Fruit fly (Drosophila melanogaster) whole organism, embryonic: Measurements from ENCODE around the gene GNBP3.
A peak's percentile ranks its signal among the peaks of the same experiment; 100 is the strongest.

Experiments
- B-H2 ChIP-seq: fragments of 200-800 bp; sonication (Bioruptor generic); optimal IDR thresholded peaks from 2 replicates; lab custom pipeline; 2018; ENCODE audit warnings: missing biosample characterization, mild to moderate bottlenecking, missing genetic modification characterization
- CG11398 ChIP-seq: fragments of 200-800 bp; sonication (Bioruptor generic); optimal IDR thresholded peaks from 2 replicates; lab custom pipeline; 2016; ENCODE audit warnings: missing biosample characterization, missing genetic modification characterization
- CG12744 ChIP-seq: fragments of 200-800 bp; sonication (Bioruptor generic); optimal IDR thresholded peaks from 2 replicates; lab custom pipeline; 2016; ENCODE audit warnings: missing biosample characterization, missing genetic modification characterization
- CG13287 ChIP-seq: fragments of 200-800 bp; sonication (Bioruptor generic); IDR thresholded peaks from 2 replicates; pipeline ENCODE4 v1.3.6; 2022; ENCODE audit warnings: missing biosample characterization, missing genetic modification characterization; ENCODE audit not compliant: partially characterized antibody
- CG1529 ChIP-seq: fragments of 200-800 bp; sonication (Bioruptor generic); optimal IDR thresholded peaks from 3 replicates; lab custom pipeline; 2018; ENCODE audit warnings: missing biosample characterization, missing genetic modification characterization
- CG32532 ChIP-seq: fragments of 200-800 bp; sonication (Bioruptor generic); IDR thresholded peaks from 2 replicates; pipeline ENCODE4 v1.3.6; 2022; ENCODE audit warnings: missing biosample characterization, missing genetic modification characterization
- CG34224 ChIP-seq: fragments of 200-800 bp; sonication (Bioruptor generic); IDR thresholded peaks from 3 replicates; pipeline ENCODE4 v1.3.6; 2022; ENCODE audit warnings: missing biosample characterization, missing genetic modification characterization; ENCODE audit not compliant: partially characterized antibody
- CG34422 ChIP-seq: fragments of 200-800 bp; sonication (Bioruptor generic); IDR thresholded peaks from 3 replicates; pipeline ENCODE4 v1.3.6; 2022; ENCODE audit warnings: missing biosample characterization, missing genetic modification characterization
- CG4617 ChIP-seq: fragments of 200-800 bp; sonication (Bioruptor generic); optimal IDR thresholded peaks from 3 replicates; lab custom pipeline; 2016; ENCODE audit warnings: missing biosample characterization, missing genetic modification characterization, borderline replicate concordance
- CG6791 ChIP-seq: fragments of 200-800 bp; sonication (Bioruptor generic); IDR thresholded peaks from 3 replicates; pipeline ENCODE4 v1.3.6; 2022; ENCODE audit warnings: missing biosample characterization, missing genetic modification characterization; ENCODE audit not compliant: partially characterized antibody
- CG7987 ChIP-seq: fragments of 200-800 bp; sonication (Bioruptor generic); optimal IDR thresholded peaks from 2 replicates; lab custom pipeline; 2018; ENCODE audit warnings: missing biosample characterization, mild to moderate bottlenecking, missing genetic modification characterization, moderate library complexity
- CG9797 ChIP-seq: fragments of 200-800 bp; sonication (Bioruptor generic); optimal IDR thresholded peaks from 3 replicates; lab custom pipeline; 2018; ENCODE audit warnings: missing biosample characterization, mild to moderate bottlenecking, missing genetic modification characterization
- CTCF ChIP-seq: fragments of 200-800 bp; sonication (Bioruptor generic); optimal IDR thresholded peaks from 2 replicates; lab custom pipeline; 2017; ENCODE audit warnings: missing biosample characterization, mild to moderate bottlenecking, missing genetic modification characterization, moderate library complexity
- CoRest ChIP-seq: fragments of 200-800 bp; sonication (Bioruptor generic); optimal IDR thresholded peaks from 3 replicates; lab custom pipeline; 2018; ENCODE audit warnings: missing biosample characterization, mild to moderate bottlenecking, missing genetic modification characterization, moderate library complexity
- Dll ChIP-seq: fragments of 200-800 bp; sonication (Bioruptor generic); IDR thresholded peaks from 4 replicates; pipeline ENCODE4 v1.3.6; 2022; ENCODE audit warnings: missing biosample characterization, missing genetic modification characterization; ENCODE audit not compliant: partially characterized antibody
- Dp ChIP-seq: fragments of 200-800 bp; sonication (Bioruptor generic); optimal IDR thresholded peaks from 2 replicates; lab custom pipeline; 2018; ENCODE audit warnings: missing biosample characterization, mild to moderate bottlenecking, missing genetic modification characterization, moderate library complexity
- Dref ChIP-seq: fragments of 200-800 bp; sonication (Bioruptor generic); IDR thresholded peaks from 2 replicates; pipeline ENCODE4 v1.3.6; 2022; ENCODE audit warnings: missing biosample characterization, missing genetic modification characterization
- E2f2 ChIP-seq: fragments of 200-800 bp; sonication (Bioruptor generic); IDR thresholded peaks from 2 replicates; pipeline ENCODE4 v1.3.6; 2022; ENCODE audit warnings: missing biosample characterization, missing genetic modification characterization
- Ets65A ChIP-seq: fragments of 200-800 bp; sonication (Bioruptor generic); peaks from one replicate; lab custom pipeline; 2016; ENCODE audit warnings: missing biosample characterization, missing genetic modification characterization
- HmgZ ChIP-seq: fragments of 200-800 bp; sonication (Bioruptor generic); optimal IDR thresholded peaks from 2 replicates; lab custom pipeline; 2018; ENCODE audit warnings: missing biosample characterization, mild to moderate bottlenecking, missing genetic modification characterization
- MESR4 ChIP-seq: fragments of 200-800 bp; sonication (Bioruptor generic); optimal IDR thresholded peaks from 2 replicates; lab custom pipeline; 2018; ENCODE audit warnings: missing biosample characterization, mild to moderate bottlenecking, missing genetic modification characterization, moderate library complexity
- Med ChIP-seq: fragments of 200-800 bp; sonication (Bioruptor generic); peaks from one replicate; lab custom pipeline; 2016; ENCODE audit warnings: missing biosample characterization, missing genetic modification characterization, mild to moderate bottlenecking, inconsistent platforms, moderate library complexity
- NC2β ChIP-seq: fragments of 200-800 bp; sonication (Bioruptor generic); optimal IDR thresholded peaks from 2 replicates; lab custom pipeline; 2016; ENCODE audit warnings: missing biosample characterization, missing genetic modification characterization
- Opbp ChIP-seq: fragments of 200-800 bp; sonication (Bioruptor generic); IDR thresholded peaks from 3 replicates; pipeline ENCODE4 v1.3.6; 2022; ENCODE audit warnings: missing biosample characterization, missing genetic modification characterization; ENCODE audit not compliant: partially characterized antibody
- Pdp1 ChIP-seq, 2 experiments: fragments of 200-800 bp; sonication (Bioruptor generic); optimal IDR thresholded peaks; 3 replicates each; lab custom pipeline; 2016; ENCODE audit warnings: missing biosample characterization in 2 of 2, missing genetic modification characterization in 2 of 2, mild to moderate bottlenecking in 1 of 2, moderate library complexity in 1 of 2
- Sox102F ChIP-seq: fragments of 200-800 bp; sonication (Bioruptor generic); optimal IDR thresholded peaks from 2 replicates; lab custom pipeline; 2018; ENCODE audit warnings: missing biosample characterization, mild to moderate bottlenecking, missing genetic modification characterization, moderate library complexity
- amos ChIP-seq: fragments of 200-800 bp; sonication (Bioruptor generic); IDR thresholded peaks from 2 replicates; pipeline ENCODE4 v1.3.6; 2022; ENCODE audit warnings: missing biosample characterization, missing genetic modification characterization; ENCODE audit not compliant: partially characterized antibody
- ato ChIP-seq: fragments of 200-800 bp; sonication (Bioruptor generic); IDR thresholded peaks from 2 replicates; pipeline ENCODE4 v1.3.6; 2022; ENCODE audit warnings: missing biosample characterization, missing genetic modification characterization; ENCODE audit not compliant: partially characterized antibody
- cad ChIP-seq: fragments of >200 bp; optimal IDR thresholded peaks from 2 replicates; lab custom pipeline; 2017; ENCODE audit warnings: missing biosample characterization, missing genetic modification characterization
- chn ChIP-seq: fragments of 200-800 bp; sonication (Bioruptor generic); optimal IDR thresholded peaks from 2 replicates; lab custom pipeline; 2016; ENCODE audit warnings: missing biosample characterization, missing genetic modification characterization
- ci ChIP-seq: fragments of 200-800 bp; sonication (Bioruptor generic); IDR thresholded peaks from 3 replicates; pipeline ENCODE4 v1.3.6; 2022; ENCODE audit warnings: missing biosample characterization, missing genetic modification characterization
- crol ChIP-seq: fragments of 200-800 bp; sonication (Bioruptor generic); IDR thresholded peaks from 2 replicates; pipeline ENCODE4 v1.3.6; 2022; ENCODE audit warnings: missing biosample characterization, missing genetic modification characterization
- crp ChIP-seq, 2 experiments: fragments of 200-800 bp; sonication (Bioruptor generic); optimal IDR thresholded peaks; 2 replicates in 1 of 2; 3 replicates in 1 of 2; lab custom pipeline; 2017; ENCODE audit warnings: missing biosample characterization in 2 of 2, missing genetic modification characterization in 2 of 2, mild to moderate bottlenecking in 1 of 2, moderate library complexity in 1 of 2
- ftz-f1 ChIP-seq: fragments of 200-800 bp; sonication (Bioruptor generic); optimal IDR thresholded peaks from 2 replicates; lab custom pipeline; 2016; ENCODE audit warnings: missing biosample characterization, missing genetic modification characterization
- gcm2 ChIP-seq: fragments of 200-800 bp; sonication (Bioruptor generic); optimal IDR thresholded peaks from 2 replicates; lab custom pipeline; 2016; ENCODE audit warnings: missing biosample characterization, missing genetic modification characterization
- gfzf ChIP-seq: fragments of 200-800 bp; sonication (Bioruptor generic); optimal IDR thresholded peaks from 2 replicates; lab custom pipeline; 2016; ENCODE audit warnings: missing biosample characterization, mild to moderate bottlenecking, missing genetic modification characterization, moderate library complexity
- knrl ChIP-seq: fragments of 200-800 bp; sonication (Bioruptor generic); IDR thresholded peaks from 3 replicates; pipeline ENCODE4 v1.3.6; 2022; ENCODE audit warnings: missing biosample characterization, missing genetic modification characterization; ENCODE audit not compliant: partially characterized antibody
- mirr ChIP-seq: fragments of 200-800 bp; sonication (Bioruptor generic); optimal IDR thresholded peaks from 3 replicates; lab custom pipeline; 2018; ENCODE audit warnings: missing biosample characterization, mild to moderate bottlenecking, missing genetic modification characterization
- nom ChIP-seq: fragments of 200-800 bp; sonication (Bioruptor generic); optimal IDR thresholded peaks from 2 replicates; lab custom pipeline; 2017; ENCODE audit warnings: missing biosample characterization, missing genetic modification characterization, mild to moderate bottlenecking, moderate library complexity, missing genetic modification reagents
- pzg ChIP-seq: fragments of 200-800 bp; sonication (Bioruptor generic); optimal IDR thresholded peaks from 3 replicates; lab custom pipeline; 2018; ENCODE audit warnings: missing biosample characterization, mild to moderate bottlenecking, missing genetic modification characterization, moderate library complexity
- row ChIP-seq: fragments of 200-800 bp; sonication (Bioruptor generic); IDR thresholded peaks from 3 replicates; pipeline ENCODE4 v1.3.6; 2022; ENCODE audit warnings: missing biosample characterization, missing genetic modification characterization
- sna ChIP-seq: fragments of 200-800 bp; sonication (Bioruptor generic); IDR thresholded peaks from 2 replicates; pipeline ENCODE4 v1.3.6; 2022; ENCODE audit warnings: missing biosample characterization, missing genetic modification characterization; ENCODE audit not compliant: partially characterized antibody
- so ChIP-seq: fragments of 200-800 bp; sonication (Bioruptor generic); IDR thresholded peaks from 3 replicates; pipeline ENCODE4 v1.3.6; 2022; ENCODE audit warnings: missing biosample characterization, missing genetic modification characterization
- stc ChIP-seq: fragments of 200-800 bp; sonication (Bioruptor generic); IDR thresholded peaks from 2 replicates; pipeline ENCODE4 v1.3.6; 2022; ENCODE audit warnings: missing biosample characterization, missing genetic modification characterization
- stwl ChIP-seq: fragments of 200-800 bp; sonication (Bioruptor generic); optimal IDR thresholded peaks from 3 replicates; lab custom pipeline; 2018; ENCODE audit warnings: missing biosample characterization, mild to moderate bottlenecking, missing genetic modification characterization, moderate library complexity
- vvl ChIP-seq: fragments of 200-800 bp; sonication (Bioruptor generic); IDR thresholded peaks from 2 replicates; pipeline ENCODE4 v1.3.6; 2022; ENCODE audit warnings: missing biosample characterization, missing genetic modification characterization

The GNBP3 gene

dm6 chr3L:8966324-8967011, 11.6 kb downstream of the GNBP3 start, which contains the start of the genes CG5653 and CG5021 (continued):
- TF ChIP-seq E2f2 (GFP tag; lab: Robert Waterston, UW) (peak; percentile 95), knrl (GFP tag; lab: Robert Waterston, UW) (peak; percentile 59), Dp (GFP tag; lab: Kevin White, UChicago) (peak; percentile 95), CG13287 (GFP tag; lab: Robert Waterston, UW) (peak; percentile 71), CG34224 (GFP tag; lab: Robert Waterston, UW) (peak; percentile 66), ato (GFP tag; lab: Robert Waterston, UW) (peak; percentile 56), CG4617 (GFP tag; lab: Kevin White, UChicago) (peak; percentile 19), stc (GFP tag; lab: Robert Waterston, UW) (no peak), ftz-f1 (GFP tag; lab: Kevin White, UChicago) (peak; percentile 82), CG1529 (no peak), Opbp (GFP tag; lab: Robert Waterston, UW) (peak; percentile 63; the same call in 2 of the 3 replicates), CG6791 (GFP tag; lab: Robert Waterston, UW) (peak; percentile 75; the same call in 2 of the 3 replicates)
- TF ChIP-seq, all 482 proteins: peak for 46

DNA sequence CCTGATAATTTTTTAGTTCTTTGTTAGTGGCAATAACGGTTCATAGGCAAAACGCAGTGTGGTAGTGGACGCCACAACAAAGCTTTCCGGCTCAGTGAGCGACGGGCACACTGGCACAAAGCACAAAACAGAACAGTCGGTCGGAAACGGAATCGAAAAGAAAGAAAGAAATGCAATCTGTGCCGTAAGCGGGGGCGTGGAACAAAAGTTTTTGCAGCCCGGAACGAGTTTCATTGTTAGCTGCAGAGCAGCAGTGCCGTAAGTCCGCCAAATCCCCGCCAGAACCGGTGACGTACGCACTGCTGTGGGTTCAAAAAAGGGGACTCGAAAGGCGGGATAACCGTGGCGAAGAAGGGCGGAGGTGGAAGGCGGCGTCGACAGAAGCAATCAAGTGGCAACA, 13.6 kb downstream of the GNBP3 start, which contains the start of gene CG5026:
Gene CG5026 (plus strand): TSS at position 92 of the 400 bp plus-strand sequence.
- TF ChIP-seq Dref (GFP tag; lab: Robert Waterston, UW): peak; percentile 34
- peak; percentile 34; the same call in 1 of the 3 replicates for TF ChIP-seq row (GFP tag; lab: Robert Waterston, UW)
- TF ChIP-seq gcm2 (GFP tag; lab: Kevin White, UChicago): no peak
- TF ChIP-seq NC2β: peak; percentile 11
- peak; percentile 71 for TF ChIP-seq pzg (GFP tag; lab: Kevin White, UChicago)
- 0 out of 2 replicates have a peak, but pooled peaks have one; percentile 19 for TF ChIP-seq vvl (GFP tag; lab: Robert Waterston, UW)
- peak; percentile 37; the same call in 1 of the 4 replicates for TF ChIP-seq Dll
- TF ChIP-seq CG11398 (GFP tag; lab: Kevin White, UChicago): peak; percentile 6
- peak; percentile 83 for TF ChIP-seq gfzf
- no peak for TF ChIP-seq CG32532 (GFP tag; lab: Robert Waterston, UW)
- TF ChIP-seq B-H2 (GFP tag; lab: Kevin White, UChicago): peak; percentile 17
- no peak for TF ChIP-seq CG12744 (GFP tag; lab: Kevin White, UChicago)
- peak; percentile 6 for TF ChIP-seq nom
- peak; percentile 35 for TF ChIP-seq CG4617 (GFP tag; lab: Kevin White, UChicago)
- peak; percentile 81 for TF ChIP-seq Med
- TF ChIP-seq amos (GFP tag; lab: Robert Waterston, UW): no peak
- TF ChIP-seq CTCF (GFP tag; lab: Kevin White, UChicago): peak; percentile 13
- TF ChIP-seq CG34422: 0 out of 3 replicates have a peak, but pooled peaks have one; percentile 14
- TF ChIP-seq chn: no peak
- TF ChIP-seq stwl: peak; percentile 23
- no peak for TF ChIP-seq mirr (GFP tag; lab: Kevin White, UChicago)
- TF ChIP-seq Sox102F (GFP tag; lab: Kevin White, UChicago): no peak
- peak; percentile 47 for TF ChIP-seq HmgZ (tag; lab: Kevin White, UChicago)
- TF ChIP-seq Ets65A (GFP tag; lab: Kevin White, UChicago): peak; percentile 87
- peak in 1 of 2 experiments; percentile 38 for TF ChIP-seq Pdp1 (GFP tag; optimal IDR thresholded peaks at IDR 0.05; lab: Kevin White, UChicago)
- peak; percentile 61 for TF ChIP-seq CoRest (tag; lab: Kevin White, UChicago)
- TF ChIP-seq sna (GFP tag; lab: Robert Waterston, UW): 0 out of 2 replicates have a peak, but pooled peaks have one; percentile 31
- peak; percentile 44 for TF ChIP-seq MESR4 (GFP tag; lab: Kevin White, UChicago)
- peak; percentile 63; the same call in 2 of the 3 replicates for TF ChIP-seq ci (GFP tag; lab: Robert Waterston, UW)
- TF ChIP-seq CG9797 (GFP tag; lab: Kevin White, UChicago): peak; percentile 54
- TF ChIP-seq crol (GFP tag; lab: Robert Waterston, UW): peak; percentile 63; the same call in 1 of the 2 replicates
- TF ChIP-seq E2f2 (GFP tag; lab: Robert Waterston, UW): peak; percentile 68
- peak in 1 of 2 experiments; percentile 7 for TF ChIP-seq crp (GFP tag; optimal IDR thresholded peaks at IDR 0.05; lab: Kevin White, UChicago)
- no peak for TF ChIP-seq cad (GFP tag; lab: Kevin White, UChicago)
- peak; percentile 12 for TF ChIP-seq CG7987 (GFP tag; lab: Kevin White, UChicago)
- TF ChIP-seq so (GFP tag; lab: Robert Waterston, UW): no peak
